Worm (Caenorhabditis elegans) whole organism, late embryonic: ENCODE data around the gene F49E2.2.
A peak's percentile ranks its signal among the peaks of the same experiment; 100 is the strongest.

Experiments used
- F13H6.1 ChIP-seq: sonication (generic microtip); optimal IDR thresholded peaks from 2 replicates; lab custom pipeline; 2016; ENCODE audit warnings: missing genetic modification characterization, missing compliant biosample characterization
- K02D7.2 ChIP-seq: sonication (generic microtip); optimal IDR thresholded peaks from 2 replicates; lab custom pipeline; 2017; ENCODE audit warnings: mild to moderate bottlenecking, missing genetic modification characterization, missing compliant biosample characterization
- ama-1 ChIP-seq: fragments of 150-350 bp; optimal IDR thresholded peaks from 2 replicates; lab custom pipeline; 2014
- ceh-14 ChIP-seq: sonication (generic microtip); optimal IDR thresholded peaks from 2 replicates; lab custom pipeline; 2016; ENCODE audit warnings: missing genotype, missing genetic modification characterization, missing compliant biosample characterization
- ceh-30 ChIP-seq: fragments of 150-350 bp; optimal IDR thresholded peaks from 2 replicates; lab custom pipeline; 2014; ENCODE audit warnings: missing biosample characterization, missing genetic modification characterization
- ceh-31 ChIP-seq: sonication (generic microtip); optimal IDR thresholded peaks from 2 replicates; lab custom pipeline; 2016; ENCODE audit warnings: missing genetic modification characterization, missing compliant biosample characterization
- ceh-48 ChIP-seq: sonication (generic microtip); optimal IDR thresholded peaks from 2 replicates; lab custom pipeline; 2016; ENCODE audit warnings: missing genetic modification characterization, inconsistent platforms, missing compliant biosample characterization
- ceh-6 ChIP-seq: fragments of 200-800 bp; sonication (Bioruptor generic); optimal IDR thresholded peaks from 2 replicates; lab custom pipeline; 2018; ENCODE audit warnings: mild to moderate bottlenecking, missing genetic modification characterization, missing compliant biosample characterization
- ceh-9 ChIP-seq: sonication (generic microtip); optimal IDR thresholded peaks from 2 replicates; lab custom pipeline; 2016; ENCODE audit warnings: mild to moderate bottlenecking, missing genetic modification characterization, inconsistent platforms, missing compliant biosample characterization
- dmd-4 ChIP-seq: sonication (generic microtip); optimal IDR thresholded peaks from 2 replicates; lab custom pipeline; 2016; ENCODE audit warnings: borderline replicate concordance, missing genetic modification characterization, missing compliant biosample characterization
- dve-1 ChIP-seq: sonication (generic microtip); optimal IDR thresholded peaks from 2 replicates; lab custom pipeline; 2017; ENCODE audit warnings: antibody characterized with exemption, mild to moderate bottlenecking, missing genetic modification characterization, missing compliant biosample characterization
- elt-2 ChIP-seq: sonication (generic microtip); optimal IDR thresholded peaks from 2 replicates; lab custom pipeline; 2016; ENCODE audit warnings: missing genetic modification reagents, missing genetic modification characterization, missing compliant biosample characterization
- eyg-1 ChIP-seq: sonication (generic microtip); optimal IDR thresholded peaks from 2 replicates; lab custom pipeline; 2016; ENCODE audit warnings: missing genotype, missing genetic modification characterization, missing compliant biosample characterization
- fkh-10 ChIP-seq: fragments of 150-350 bp; optimal IDR thresholded peaks from 2 replicates; lab custom pipeline; 2014; ENCODE audit warnings: missing biosample characterization, missing genetic modification reagents, missing genetic modification characterization
- gmeb-2 ChIP-seq: sonication (generic microtip); optimal IDR thresholded peaks from 2 replicates; lab custom pipeline; 2016; ENCODE audit warnings: missing genetic modification characterization, inconsistent platforms, missing compliant biosample characterization
- hlh-13 ChIP-seq: fragments of 200-800 bp; sonication (Bioruptor generic); optimal IDR thresholded peaks from 2 replicates; lab custom pipeline; 2018; ENCODE audit warnings: mild to moderate bottlenecking, missing genetic modification characterization, missing compliant biosample characterization
- hlh-30 ChIP-seq: sonication (generic microtip); optimal IDR thresholded peaks from 2 replicates; lab custom pipeline; 2017; ENCODE audit warnings: antibody characterized with exemption, missing genetic modification characterization, missing compliant biosample characterization; ENCODE audit not compliant: insufficient read depth
- hlh-6 ChIP-seq: sonication (generic microtip); optimal IDR thresholded peaks from 2 replicates; lab custom pipeline; 2016; ENCODE audit warnings: missing genotype, missing genetic modification characterization, missing compliant biosample characterization
- hlh-8 ChIP-seq: sonication (generic microtip); optimal IDR thresholded peaks from 2 replicates; lab custom pipeline; 2016; ENCODE audit warnings: missing genotype, missing genetic modification characterization, missing compliant biosample characterization
- nfya-1 ChIP-seq: sonication (generic microtip); optimal IDR thresholded peaks from 2 replicates; lab custom pipeline; 2017; ENCODE audit warnings: missing genetic modification characterization, mild to moderate bottlenecking, missing compliant biosample characterization, antibody characterized with exemption, moderate library complexity
- nhr-232 ChIP-seq: sonication (generic microtip); optimal IDR thresholded peaks from 2 replicates; lab custom pipeline; 2016; ENCODE audit warnings: missing genetic modification characterization, missing compliant biosample characterization
- npax-4 ChIP-seq: sonication (generic microtip); optimal IDR thresholded peaks from 2 replicates; lab custom pipeline; 2016; ENCODE audit warnings: missing genetic modification characterization, missing compliant biosample characterization
- pag-3 ChIP-seq: sonication (generic microtip); optimal IDR thresholded peaks from 2 replicates; lab custom pipeline; 2016; ENCODE audit warnings: missing compliant biosample characterization, missing genetic modification characterization, borderline replicate concordance
- pha-4 ChIP-seq: fragments of 150-350 bp; optimal IDR thresholded peaks from 2 replicates; lab custom pipeline; 2018; ENCODE audit warnings: missing biosample characterization, missing genetic modification reagents, missing genetic modification characterization
- ref-2 ChIP-seq: sonication (generic microtip); optimal IDR thresholded peaks from 2 replicates; lab custom pipeline; 2016; ENCODE audit warnings: missing genetic modification characterization, missing compliant biosample characterization
- sdc-2 ChIP-seq: sonication (generic microtip); optimal IDR thresholded peaks from 2 replicates; lab custom pipeline; 2016; ENCODE audit warnings: missing genotype, missing genetic modification characterization, missing compliant biosample characterization
- sox-2 ChIP-seq: fragments of 200-800 bp; sonication (Bioruptor generic); IDR thresholded peaks from 2 replicates; pipeline ENCODE4 v1.3.6; 2022; ENCODE audit warnings: missing genetic modification reagents, missing genetic modification characterization, missing compliant biosample characterization
- unc-3 ChIP-seq, 2 experiments: fragments of 200-800 bp in 1 of 2; sonication (Bioruptor generic) in 1 of 2; sonication (generic microtip) in 1 of 2; conservative IDR thresholded peaks in 1 of 2; optimal IDR thresholded peaks in 1 of 2; 2 replicates each; pipeline versions ENCODE4 v1.3.6 to Lab custom; 2016 to 2022; ENCODE audit warnings: missing compliant biosample characterization in 2 of 2, missing genetic modification characterization in 2 of 2, missing genetic modification reagents in 1 of 2
- unc-42 ChIP-seq: sonication (generic microtip); optimal IDR thresholded peaks from 2 replicates; lab custom pipeline; 2016; ENCODE audit warnings: missing genotype, missing genetic modification characterization, missing compliant biosample characterization
- ztf-16 ChIP-seq: sonication (generic microtip); optimal IDR thresholded peaks from 2 replicates; lab custom pipeline; 2017; ENCODE audit warnings: missing genetic modification characterization, missing compliant biosample characterization

F49E2.2 gene

ce11 chrX:9555238-9555637, 11.3 kb upstream of the F49E2.2 start:
- TF ChIP-seq hlh-8 (tag; lab: Kevin White, UChicago) (no peak), eyg-1 (tag; lab: Kevin White, UChicago) (no peak), nhr-232 (tag; lab: Kevin White, UChicago) (no peak), fkh-10 (no peak), ceh-30 (tag; lab: Kevin White, UChicago) (no peak), hlh-13 (GFP tag; lab: Kevin White, UChicago) (no peak), ceh-48 (no peak), dve-1 (tag; lab: Kevin White, UChicago) (no peak), npax-4 (no peak), ceh-9 (tag; lab: Kevin White, UChicago) (no peak), sox-2 (GFP tag; lab: Robert Waterston, UW) (no peak), ztf-16 (tag; lab: Kevin White, UChicago) (no peak), ref-2 (tag; lab: Kevin White, UChicago) (no peak), ceh-31 (tag; lab: Kevin White, UChicago) (no peak), ama-1 (lab: Kevin White, UChicago) (no peak), hlh-6 (tag; lab: Kevin White, UChicago) (no peak), elt-2 (tag; lab: Kevin White, UChicago) (no peak), hlh-30 (no peak), pha-4 (tag; lab: Kevin White, UChicago) (no peak)

ce11 chrX:9556038-9556437, 10.5 kb upstream of the F49E2.2 start:
- no peak for TF ChIP-seq F13H6.1 (tag; lab: Kevin White, UChicago)
- no peak for TF ChIP-seq ceh-14 (tag; lab: Kevin White, UChicago)
- no peak for TF ChIP-seq nfya-1 (tag; lab: Kevin White, UChicago)

- TF ChIP-seq elt-2 (tag; lab: Kevin White, UChicago) (peak; percentile 35), gmeb-2 (tag; lab: Kevin White, UChicago) (no peak), unc-42 (tag; lab: Kevin White, UChicago) (no peak)
Measured at ce11 chrX:9560931-9561330, 5.6 kb upstream of the F49E2.2 start.

- TF ChIP-seq nfya-1 (tag; lab: Kevin White, UChicago), result no peak
- TF ChIP-seq pag-3, result no peak
- TF ChIP-seq K02D7.2 (tag; lab: Kevin White, UChicago), result no peak
- TF ChIP-seq ceh-6 (GFP tag; lab: Kevin White, UChicago), result no peak
- no peak for TF ChIP-seq unc-3 (GFP tag; conservative IDR thresholded peaks at IDR 0.05; lab: Robert Waterston, UW)
- TF ChIP-seq unc-3 (tag; optimal IDR thresholded peaks at IDR 0.05; lab: Kevin White, UChicago), result no peak
- no peak for TF ChIP-seq sdc-2 (tag; lab: Kevin White, UChicago)
Measured at ce11 chrX:9565881-9566280, 648 bp upstream of the F49E2.2 start, which contains the start of gene moc-5. Gene moc-5 (minus strand): TSS chrX:9565981.

ce11 chrX:9568574-9568973, 2.0 kb downstream of the F49E2.2 start:
- TF ChIP-seq F13H6.1 (tag; lab: Kevin White, UChicago) (no peak), elt-2 (tag; lab: Kevin White, UChicago) (peak; percentile 20)

ce11 chrX:9576928-9577327, 10.4 kb downstream of the F49E2.2 start, which contains the start of gene glb-17:
Gene glb-17 (minus strand): TSS chrX:9577028.
- TF ChIP-seq hlh-8 (tag; lab: Kevin White, UChicago) (no peak), ceh-30 (tag; lab: Kevin White, UChicago) (no peak)
- TF ChIP-seq, all 69 proteins: peak for 0

ce11 chrX:9584333-9584732, 17.8 kb downstream of the F49E2.2 start, which contains the start of gene gpx-5:
Gene gpx-5 (plus strand): TSS chrX:9584668.
- TF ChIP-seq sdc-2 (tag; lab: Kevin White, UChicago), result no peak
- TF ChIP-seq ceh-31 (tag; lab: Kevin White, UChicago), result no peak
- no peak for TF ChIP-seq dmd-4
- TF ChIP-seq ztf-16 (tag; lab: Kevin White, UChicago), result no peak
- no peak for TF ChIP-seq fkh-10
